Worm (Caenorhabditis elegans) whole organism, L2 larva: ENCODE results near the gene nep-11.

Source experiments
- egl-27 ChIP-seq: sonication (generic microtip); optimal IDR thresholded peaks from 3 replicates; lab custom pipeline; 2017; ENCODE audit warnings: missing biosample characterization, missing genetic modification reagents, missing genetic modification characterization
- elt-1 ChIP-seq: fragments of 150-350 bp; optimal IDR thresholded peaks from 2 replicates; lab custom pipeline; 2014; ENCODE audit warnings: missing biosample characterization, missing genetic modification characterization
- elt-3 ChIP-seq: sonication (generic microtip); optimal IDR thresholded peaks from 2 replicates; lab custom pipeline; 2017; ENCODE audit warnings: missing biosample characterization, missing genetic modification characterization
- mdl-1 ChIP-seq, 2 experiments: fragments of 150-350 bp in 1 of 2; sonication (generic microtip) in 1 of 2; optimal IDR thresholded peaks; 2 replicates each; lab custom pipeline; 2017; ENCODE audit warnings: missing biosample characterization in 2 of 2, missing genetic modification characterization in 2 of 2
- skn-1 ChIP-seq: sonication (generic microtip); optimal IDR thresholded peaks from 2 replicates; lab custom pipeline; 2017; ENCODE audit warnings: missing biosample characterization, missing genetic modification characterization
- snpc-4 ChIP-seq: fragments of 150-350 bp; optimal IDR thresholded peaks from 2 replicates; lab custom pipeline; 2014; ENCODE audit warnings: missing biosample characterization, missing genetic modification characterization
- zag-1 ChIP-seq: fragments of 150-350 bp; optimal IDR thresholded peaks from 2 replicates; lab custom pipeline; 2014; ENCODE audit warnings: missing biosample characterization, missing genetic modification characterization

DNA sequence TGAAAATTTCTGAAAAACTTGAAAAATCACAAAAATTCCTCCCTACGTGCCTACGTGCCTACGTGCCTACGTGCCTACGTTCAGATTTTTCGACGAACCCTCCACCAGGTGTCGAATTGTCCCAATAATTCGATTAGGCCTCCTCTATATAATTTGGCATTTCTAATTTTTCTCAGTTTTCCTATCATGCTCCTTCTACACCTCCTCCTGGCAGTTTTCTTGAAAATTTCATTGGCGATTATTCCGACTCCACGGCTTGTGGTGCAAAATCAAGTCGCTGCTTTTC, 15.3 kb upstream of the nep-11 start, which contains the start of gene C16C8.17:
- TF ChIP-seq elt-1 (tag; lab: Kevin White, UChicago): no peak
- TF ChIP-seq elt-3 (tag; lab: Kevin White, UChicago): no peak
- TF ChIP-seq mdl-1 (tag; optimal IDR thresholded peaks at IDR 0.05; lab: Kevin White, UChicago): no peak
- TF ChIP-seq skn-1: no peak
- TF ChIP-seq snpc-4 (tag; lab: Kevin White, UChicago): no peak
- TF ChIP-seq zag-1: no peak
- TF ChIP-seq egl-27 (tag; lab: Kevin White, UChicago): no peak
